Worm (Caenorhabditis elegans) whole organism, late embryonic: ENCODE results near the gene srr-4.

Experiments used
- ceh-2 ChIP-seq: sonication (generic microtip); optimal IDR thresholded peaks from 2 replicates; lab custom pipeline; 2016; ENCODE audit warnings: missing genotype, missing genetic modification characterization, missing compliant biosample characterization
- ceh-9 ChIP-seq: sonication (generic microtip); optimal IDR thresholded peaks from 2 replicates; lab custom pipeline; 2016; ENCODE audit warnings: mild to moderate bottlenecking, missing genetic modification characterization, inconsistent platforms, missing compliant biosample characterization
- unc-86 ChIP-seq: sonication (generic microtip); optimal IDR thresholded peaks from 2 replicates; lab custom pipeline; 2016; ENCODE audit warnings: missing genetic modification characterization, missing compliant biosample characterization

DNA sequence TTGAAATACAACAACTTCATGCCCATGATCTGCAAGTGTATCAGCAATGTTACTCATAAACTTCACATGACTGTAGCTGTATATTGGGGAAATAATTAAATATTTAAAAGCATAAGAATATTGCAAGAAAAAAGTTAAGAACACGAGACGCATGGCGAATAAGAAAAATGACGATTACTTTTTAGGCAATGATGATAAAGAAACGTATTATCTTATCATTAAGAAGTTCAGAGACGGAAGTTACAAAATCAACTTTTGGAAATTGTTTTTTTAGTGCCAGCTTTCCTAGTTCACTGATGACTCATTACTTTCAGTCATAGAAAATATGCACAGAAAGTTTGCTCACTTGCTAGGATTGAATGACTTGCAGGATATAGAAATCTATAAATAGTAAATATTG, 18.6 kb upstream of the srr-4 start, which contains the start of gene ugt-7:
- TF ChIP-seq ceh-2 (tag; lab: Kevin White, UChicago) (no peak), unc-86 (tag; lab: Kevin White, UChicago) (no peak), ceh-9 (no peak)
